Worm (Caenorhabditis elegans) whole organism, young adult: ENCODE results near the gene col-167.

Experiments
- B0019.2 ChIP-seq: fragments of 200-800 bp; sonication (Bioruptor generic); conservative IDR thresholded peaks from 2 replicates; pipeline ENCODE4 v1.3.6; 2022; ENCODE audit warnings: missing genetic modification reagents, missing genetic modification characterization, missing compliant biosample characterization
- B0035.1 ChIP-seq: sonication (generic microtip); optimal IDR thresholded peaks from 2 replicates; lab custom pipeline; 2016; ENCODE audit warnings: missing genetic modification characterization, mild to moderate bottlenecking, missing compliant biosample characterization, missing genotype, missing genetic modification reagents
- B0261.1 ChIP-seq: sonication (generic microtip); optimal IDR thresholded peaks from 2 replicates; lab custom pipeline; 2016; ENCODE audit warnings: mild to moderate bottlenecking, missing genetic modification characterization, moderate library complexity, missing compliant biosample characterization
- B0336.3 ChIP-seq: fragments of 200-800 bp; sonication (Bioruptor generic); IDR thresholded peaks from 2 replicates; pipeline ENCODE4 v1.3.6; 2022; ENCODE audit warnings: missing genetic modification characterization, missing compliant biosample characterization
- F10E7.11 ChIP-seq: sonication (generic microtip); optimal IDR thresholded peaks from 2 replicates; lab custom pipeline; 2017; ENCODE audit warnings: mild to moderate bottlenecking, missing genetic modification characterization, moderate library complexity, missing compliant biosample characterization
- F22D6.2 ChIP-seq: sonication (generic microtip); optimal IDR thresholded peaks from 2 replicates; lab custom pipeline; 2016; ENCODE audit warnings: mild to moderate bottlenecking, missing genetic modification characterization, missing compliant biosample characterization
- F23B12.7 ChIP-seq: sonication (generic microtip); optimal IDR thresholded peaks from 2 replicates; lab custom pipeline; 2017; ENCODE audit warnings: missing genetic modification characterization, mild to moderate bottlenecking, missing compliant biosample characterization, antibody characterized with exemption, moderate library complexity; ENCODE audit not compliant: insufficient read depth
- F39B2.1 ChIP-seq: fragments of 200-800 bp; sonication (Bioruptor generic); IDR thresholded peaks from 2 replicates; pipeline ENCODE4 v1.3.6; 2022; ENCODE audit warnings: missing genetic modification reagents, missing genetic modification characterization, missing compliant biosample characterization
- F55B11.4 ChIP-seq: sonication (generic microtip); optimal IDR thresholded peaks from 2 replicates; lab custom pipeline; 2016; ENCODE audit warnings: missing compliant biosample characterization, missing genetic modification characterization, borderline replicate concordance; ENCODE audit not compliant: insufficient read depth
- F57A8.1 ChIP-seq: fragments of 200-800 bp; sonication (Bioruptor generic); optimal IDR thresholded peaks from 2 replicates; lab custom pipeline; 2018; ENCODE audit warnings: mild to moderate bottlenecking, missing genetic modification characterization, moderate library complexity, missing compliant biosample characterization
- F57C9.4 ChIP-seq: sonication (generic microtip); optimal IDR thresholded peaks from 2 replicates; lab custom pipeline; 2017; ENCODE audit warnings: mild to moderate bottlenecking, missing genetic modification characterization, missing compliant biosample characterization
- K11D2.4 ChIP-seq: fragments of 200-800 bp; sonication (Bioruptor generic); IDR thresholded peaks from 2 replicates; pipeline ENCODE4 v1.3.6; 2022; ENCODE audit warnings: missing genetic modification reagents, missing genetic modification characterization, missing compliant biosample characterization
- Y56A3A.18 ChIP-seq: fragments of 200-800 bp; sonication (Bioruptor generic); IDR thresholded peaks from 2 replicates; pipeline ENCODE4 v1.3.6; 2022; ENCODE audit warnings: missing genetic modification reagents, missing genetic modification characterization, missing compliant biosample characterization
- Y67H2A.10 ChIP-seq: fragments of 200-800 bp; sonication (Bioruptor generic); conservative IDR thresholded peaks from 2 replicates; pipeline ENCODE4 v1.3.6; 2022; ENCODE audit warnings: missing genetic modification reagents, missing genetic modification characterization, missing compliant biosample characterization
- akir-1 ChIP-seq: fragments of 200-800 bp; sonication (Bioruptor generic); optimal IDR thresholded peaks from 2 replicates; lab custom pipeline; 2018; ENCODE audit warnings: mild to moderate bottlenecking, missing genetic modification characterization, moderate library complexity, missing compliant biosample characterization
- aptf-2 ChIP-seq: fragments of 200-800 bp; sonication (Bioruptor generic); conservative IDR thresholded peaks from 2 replicates; pipeline ENCODE4 v1.3.6; 2022; ENCODE audit warnings: missing genetic modification reagents, missing genetic modification characterization, missing compliant biosample characterization
- athp-1 ChIP-seq: sonication (generic microtip); optimal IDR thresholded peaks from 2 replicates; lab custom pipeline; 2017; ENCODE audit warnings: mild to moderate bottlenecking, missing genetic modification characterization, missing compliant biosample characterization
- attf-3 ChIP-seq: fragments of 200-800 bp; sonication (Bioruptor generic); conservative IDR thresholded peaks from 2 replicates; pipeline ENCODE4 v1.3.6; 2022; ENCODE audit warnings: missing genetic modification reagents, missing genetic modification characterization, missing compliant biosample characterization
- ccch-3 ChIP-seq: fragments of 200-800 bp; sonication (Bioruptor generic); optimal IDR thresholded peaks from 2 replicates; lab custom pipeline; 2018; ENCODE audit warnings: mild to moderate bottlenecking, missing genetic modification characterization, missing compliant biosample characterization
- ceh-58 ChIP-seq: fragments of 200-800 bp; sonication (Bioruptor generic); IDR thresholded peaks from 2 replicates; pipeline ENCODE4 v1.3.6; 2022; ENCODE audit warnings: missing genetic modification characterization, missing compliant biosample characterization
- die-1 ChIP-seq: sonication (generic microtip); optimal IDR thresholded peaks from 2 replicates; lab custom pipeline; 2016; ENCODE audit warnings: missing genotype, mild to moderate bottlenecking, missing genetic modification characterization, missing compliant biosample characterization
- dpl-1 ChIP-seq: fragments of 150-350 bp; optimal IDR thresholded peaks from 2 replicates; lab custom pipeline; 2014; ENCODE audit warnings: missing biosample characterization, missing genetic modification reagents, missing genetic modification characterization
- egl-44 ChIP-seq: fragments of 200-800 bp; sonication (Bioruptor generic); IDR thresholded peaks from 2 replicates; pipeline ENCODE4 v1.3.6; 2022; ENCODE audit warnings: missing genetic modification reagents, missing genetic modification characterization, missing compliant biosample characterization
- ets-4 ChIP-seq: fragments of 200-800 bp; sonication (Bioruptor generic); optimal IDR thresholded peaks from 2 replicates; lab custom pipeline; 2018; ENCODE audit warnings: mild to moderate bottlenecking, missing genetic modification characterization, missing compliant biosample characterization
- fkh-3 ChIP-seq: sonication (generic microtip); optimal IDR thresholded peaks from 2 replicates; lab custom pipeline; 2016; ENCODE audit warnings: mild to moderate bottlenecking, missing genetic modification characterization, missing compliant biosample characterization
- hlh-12 ChIP-seq: sonication (generic microtip); optimal IDR thresholded peaks from 2 replicates; lab custom pipeline; 2016; ENCODE audit warnings: missing genetic modification characterization, missing compliant biosample characterization
- lag-1 ChIP-seq: fragments of 200-800 bp; sonication (Bioruptor generic); IDR thresholded peaks from 2 replicates; pipeline ENCODE4 v1.3.6; 2022; ENCODE audit warnings: missing genetic modification reagents, missing genetic modification characterization, missing compliant biosample characterization
- let-526 ChIP-seq: fragments of 200-800 bp; sonication (Bioruptor generic); IDR thresholded peaks from 2 replicates; pipeline ENCODE4 v1.3.6; 2022; ENCODE audit warnings: missing genetic modification reagents, missing genetic modification characterization, missing compliant biosample characterization
- lin-35 ChIP-seq, 3 experiments: fragments of 150-350 bp in 2 of 3; sonication (generic microtip) in 1 of 3; optimal IDR thresholded peaks; 2 replicates each; lab custom pipeline; 2014 to 2018; ENCODE audit warnings: missing biosample characterization in 3 of 3, missing genetic modification characterization in 3 of 3, missing genetic modification reagents in 3 of 3
- lin-40 ChIP-seq: sonication (generic microtip); optimal IDR thresholded peaks from 2 replicates; lab custom pipeline; 2016; ENCODE audit warnings: missing genetic modification characterization, mild to moderate bottlenecking, missing compliant biosample characterization, missing genotype, missing genetic modification reagents
- lsl-1 ChIP-seq: fragments of 200-800 bp; sonication (Bioruptor generic); optimal IDR thresholded peaks from 2 replicates; lab custom pipeline; 2018; ENCODE audit warnings: mild to moderate bottlenecking, missing genetic modification characterization, moderate library complexity, missing compliant biosample characterization
- madf-10 ChIP-seq: sonication (generic microtip); optimal IDR thresholded peaks from 2 replicates; lab custom pipeline; 2016; ENCODE audit warnings: mild to moderate bottlenecking, missing genetic modification characterization, missing compliant biosample characterization
- madf-6 ChIP-seq: fragments of 200-800 bp; sonication (Bioruptor generic); IDR thresholded peaks from 2 replicates; pipeline ENCODE4 v1.3.6; 2022; ENCODE audit warnings: missing genetic modification reagents, missing genetic modification characterization, missing compliant biosample characterization
- mel-28 ChIP-seq: sonication (generic microtip); optimal IDR thresholded peaks from 2 replicates; lab custom pipeline; 2016; ENCODE audit warnings: borderline replicate concordance, mild to moderate bottlenecking, missing genetic modification characterization, missing compliant biosample characterization
- mes-4 ChIP-seq: sonication (generic microtip); optimal IDR thresholded peaks from 2 replicates; lab custom pipeline; 2016; ENCODE audit warnings: missing genotype, missing genetic modification characterization, missing compliant biosample characterization
- nhr-90 ChIP-seq: sonication (generic microtip); optimal IDR thresholded peaks from 2 replicates; lab custom pipeline; 2016; ENCODE audit warnings: missing genotype, mild to moderate bottlenecking, missing genetic modification characterization, missing compliant biosample characterization
- rpc-1 ChIP-seq, 2 experiments: fragments of 150-350 bp in 1 of 2; sonication (generic microtip) in 1 of 2; optimal IDR thresholded peaks; 2 replicates each; lab custom pipeline; 2014 to 2018; ENCODE audit warnings: missing biosample characterization in 1 of 2, missing genetic modification characterization in 1 of 2, missing genetic modification reagents in 1 of 2, missing genotype in 1 of 2
- sdz-38 ChIP-seq: sonication (generic microtip); optimal IDR thresholded peaks from 2 replicates; lab custom pipeline; 2016; ENCODE audit warnings: missing genotype, missing genetic modification characterization, missing compliant biosample characterization
- snpc-1.3 ChIP-seq: sonication (generic microtip); optimal IDR thresholded peaks from 2 replicates; lab custom pipeline; 2017; ENCODE audit warnings: missing genetic modification characterization, mild to moderate bottlenecking, missing compliant biosample characterization, antibody characterized with exemption, moderate library complexity, missing genotype, missing genetic modification reagents; ENCODE audit not compliant: insufficient read depth
- sptf-2 ChIP-seq: fragments of 200-800 bp; sonication (Bioruptor generic); optimal IDR thresholded peaks from 2 replicates; lab custom pipeline; 2018; ENCODE audit warnings: mild to moderate bottlenecking, missing genetic modification characterization, missing compliant biosample characterization
- zfh-2 ChIP-seq: fragments of 200-800 bp; sonication (Bioruptor generic); conservative IDR thresholded peaks from 2 replicates; pipeline ENCODE4 v1.3.6; 2022; ENCODE audit warnings: missing genetic modification reagents, missing genetic modification characterization, missing compliant biosample characterization
- ztf-18 ChIP-seq: sonication (generic microtip); optimal IDR thresholded peaks from 2 replicates; lab custom pipeline; 2016; ENCODE audit warnings: missing genotype, mild to moderate bottlenecking, missing genetic modification characterization, missing compliant biosample characterization
- ztf-22 ChIP-seq: fragments of 200-800 bp; sonication (Bioruptor generic); optimal IDR thresholded peaks from 2 replicates; lab custom pipeline; 2018; ENCODE audit warnings: mild to moderate bottlenecking, missing genetic modification characterization, moderate library complexity, missing compliant biosample characterization
- ztf-25 ChIP-seq: fragments of 200-800 bp; sonication (Bioruptor generic); IDR thresholded peaks from 2 replicates; pipeline ENCODE4 v1.3.6; 2022; ENCODE audit warnings: missing genetic modification reagents, missing genetic modification characterization, missing compliant biosample characterization

col-167 gene

ce11 chrX:6289038-6289437, 34.2 kb upstream of the col-167 start:
- TF ChIP-seq B0336.3 (GFP tag; lab: Robert Waterston, UW) = no peak
- no peak for TF ChIP-seq F39B2.1 (GFP tag; lab: Robert Waterston, UW)
- no peak for TF ChIP-seq ztf-22
- TF ChIP-seq sdz-38 (tag; lab: Kevin White, UChicago) = no peak

- TF ChIP-seq nhr-90 (tag; lab: Kevin White, UChicago) (no peak), K11D2.4 (GFP tag; lab: Robert Waterston, UW) (no peak), lsl-1 (GFP tag; lab: Kevin White, UChicago) (no peak), madf-6 (GFP tag; lab: Robert Waterston, UW) (no peak), Y56A3A.18 (GFP tag; lab: Robert Waterston, UW) (no peak), madf-10 (tag; lab: Kevin White, UChicago) (no peak), fkh-3 (no peak), B0035.1 (tag; lab: Kevin White, UChicago) (no peak), ccch-3 (GFP tag; lab: Kevin White, UChicago) (no peak), F57A8.1 (GFP tag; lab: Kevin White, UChicago) (no peak), mes-4 (tag; lab: Kevin White, UChicago) (no peak), lin-40 (tag; lab: Kevin White, UChicago) (no peak)
- TF ChIP-seq, all 124 proteins: peak for 0
These were observed 31.7 kb upstream of the col-167 start, which contains the start of gene lev-9 for ce11 chrX:6291632-6292031. TSS of gene lev-9 (minus strand) at chrX:6291732.

- no peak for TF ChIP-seq F55B11.4
- TF ChIP-seq K11D2.4 (GFP tag; lab: Robert Waterston, UW) = peak; percentile 80
- no peak for TF ChIP-seq Y67H2A.10
- peak; percentile 82 for TF ChIP-seq lin-40 (tag; lab: Kevin White, UChicago)
- TF ChIP-seq B0019.2 = 0 out of 2 replicates have a peak, but pooled peaks have one; percentile 30
- peak; percentile 95 for TF ChIP-seq sptf-2 (GFP tag; lab: Kevin White, UChicago)
- no peak for TF ChIP-seq dpl-1 (GFP tag; lab: Kevin White, UChicago)
- TF ChIP-seq lin-35 (GFP tag; optimal IDR thresholded peaks at IDR 0.05; lab: Kevin White, UChicago) = peak in 1 of 3 experiments; percentile 60
- TF ChIP-seq aptf-2 (GFP tag; lab: Robert Waterston, UW) = no peak
- TF ChIP-seq F22D6.2 = peak; percentile 45
- TF ChIP-seq athp-1 = peak; percentile 61
- peak; percentile 79 for TF ChIP-seq F23B12.7 (tag; lab: Kevin White, UChicago)
- peak; percentile 42 for TF ChIP-seq mel-28 (tag; lab: Kevin White, UChicago)
- peak; percentile 89 for TF ChIP-seq hlh-12 (tag; lab: Kevin White, UChicago)
- peak; percentile 42 for TF ChIP-seq F57C9.4 (tag; lab: Kevin White, UChicago)
- peak; percentile 4 for TF ChIP-seq akir-1
- TF ChIP-seq rpc-1 (optimal IDR thresholded peaks at IDR 0.05; lab: Kevin White, UChicago) = peak; percentile 96
- peak; percentile 96 for TF ChIP-seq rpc-1 (tag; optimal IDR thresholded peaks at IDR 0.05; lab: Kevin White, UChicago)
- no peak for TF ChIP-seq sdz-38 (tag; lab: Kevin White, UChicago)
- TF ChIP-seq snpc-1.3 = peak; percentile 82
- TF ChIP-seq lag-1 = no peak
- peak; percentile 71 for TF ChIP-seq madf-6 (GFP tag; lab: Robert Waterston, UW)
- TF ChIP-seq egl-44 = peak; percentile 93
- peak; percentile 87 for TF ChIP-seq zfh-2
- TF ChIP-seq let-526 (GFP tag; lab: Robert Waterston, UW) = peak; percentile 80
- TF ChIP-seq ztf-22 = peak; percentile 64
- TF ChIP-seq die-1 (tag; lab: Kevin White, UChicago) = peak; percentile 96
- peak; percentile 76 for TF ChIP-seq F10E7.11
- TF ChIP-seq attf-3 (GFP tag; lab: Robert Waterston, UW) = no peak
- TF ChIP-seq B0336.3 (GFP tag; lab: Robert Waterston, UW) = peak; percentile 75
- peak; percentile 72 for TF ChIP-seq ztf-18 (tag; lab: Kevin White, UChicago)
- TF ChIP-seq ets-4 = peak; percentile 25
- TF ChIP-seq ztf-25 (GFP tag; lab: Robert Waterston, UW) = peak; percentile 90
- peak; percentile 96; the same call in 1 of the 2 replicates for TF ChIP-seq ceh-58 (GFP tag; lab: Robert Waterston, UW)
- peak; percentile 90 for TF ChIP-seq B0261.1 (tag; lab: Kevin White, UChicago)
These were observed 31.1 kb upstream of the col-167 start for ce11 chrX:6292143-6292542.
